Fruit fly (Drosophila melanogaster): ENCODE data around the gene Arp2.
A peak's percentile ranks its signal among the peaks of the same experiment; 100 is the strongest.

- TF ChIP-seq dsx (GFP tag; optimal IDR thresholded peaks at IDR 0.05; ENCODE audit: poor library complexity, severe bottlenecking) (peak; percentile 96), Lpt (GFP tag; optimal IDR thresholded peaks at IDR 0.05) (peak; percentile 79), Hr4 (GFP tag; optimal IDR thresholded peaks at IDR 0.05) (no peak), CG3919 (GFP tag; optimal IDR thresholded peaks at IDR 0.05) (peak; percentile 81), pdm3 (GFP tag; optimal IDR thresholded peaks at IDR 0.05) (peak; percentile 85), Eip78C (GFP tag) (peak; percentile 91), Eip93F (GFP tag; optimal IDR thresholded peaks at IDR 0.05) (peak; percentile 71), CG6163 (GFP tag; IDR thresholded peaks at IDR 0.05) (peak; percentile 99)
Observed at dm6 chrX:16599770-16600169, 46.0 kb upstream of the Arp2 start.
